Worm (Caenorhabditis elegans): ENCODE measurements around the gene Y1A5A.1.

DNA sequence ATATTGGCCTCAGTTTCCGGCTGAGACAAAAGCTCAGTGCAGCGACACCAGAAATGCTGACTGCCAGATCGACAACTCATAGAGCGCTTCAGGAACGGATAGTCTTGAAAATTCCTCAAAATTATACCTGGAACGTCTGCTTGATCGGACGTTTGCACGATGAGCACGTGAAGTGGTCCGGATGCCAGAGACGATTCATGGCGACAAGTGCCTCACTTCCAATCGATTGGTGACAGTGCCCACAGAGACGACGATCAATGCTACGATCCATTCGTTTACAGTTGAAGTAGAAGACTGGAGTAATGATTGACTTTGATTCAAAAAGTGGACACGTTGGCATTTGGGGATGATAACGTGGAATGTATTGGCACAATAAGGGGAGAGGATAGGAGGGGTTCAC lies at the start of gene Y1A5A.1:
- TF ChIP-seq lin-11 (tag; optimal IDR thresholded peaks at IDR 0.05) (no peak), ama-1 (optimal IDR thresholded peaks at IDR 0.05) (no peak)
